Worm (Caenorhabditis elegans) whole organism, L4 larva: ENCODE measurements around the gene W06G6.9.

Experiments used
- F37D6.2 ChIP-seq: sonication (generic microtip); optimal IDR thresholded peaks from 2 replicates; lab custom pipeline; 2016; ENCODE audit warnings: mild to moderate bottlenecking, missing genetic modification characterization, missing compliant biosample characterization
- F44E2.7 ChIP-seq: fragments of 200-800 bp; sonication (Bioruptor generic); IDR thresholded peaks from 2 replicates; pipeline ENCODE4 v2.1.2; 2022; ENCODE audit warnings: missing genetic modification characterization, missing compliant biosample characterization
- R02D3.7 ChIP-seq: fragments of 150-350 bp; sonication (generic microtip); optimal IDR thresholded peaks from 3 replicates; lab custom pipeline; 2014; ENCODE audit warnings: missing biosample characterization, missing genetic modification characterization
- T26A8.4 ChIP-seq: fragments of 200-800 bp; sonication (Bioruptor generic); IDR thresholded peaks from 2 replicates; pipeline ENCODE4 v1.3.6; 2022; ENCODE audit warnings: missing genetic modification characterization, missing compliant biosample characterization
- Y48G9A.11 ChIP-seq: fragments of 200-800 bp; sonication (Bioruptor generic); IDR thresholded peaks from 2 replicates; pipeline ENCODE4 v1.3.6; 2022; ENCODE audit warnings: missing genetic modification reagents, missing genetic modification characterization, missing compliant biosample characterization
- Y5F2A.4 ChIP-seq: fragments of 200-800 bp; sonication (Bioruptor generic); optimal IDR thresholded peaks from 2 replicates; lab custom pipeline; 2018; ENCODE audit warnings: mild to moderate bottlenecking, missing genetic modification characterization, missing compliant biosample characterization
- aha-1 ChIP-seq: fragments of 150-350 bp; peaks from one replicate; lab custom pipeline; 2014; ENCODE audit warnings: missing biosample characterization, missing genetic modification characterization
- arid-1 ChIP-seq: fragments of 200-800 bp; sonication (Bioruptor generic); conservative IDR thresholded peaks from 2 replicates; pipeline ENCODE4 v1.3.6; 2022; ENCODE audit warnings: missing genetic modification reagents, missing genetic modification characterization, missing compliant biosample characterization
- ceh-28 ChIP-seq: fragments of 150-350 bp; optimal IDR thresholded peaks from 2 replicates; lab custom pipeline; 2014; ENCODE audit warnings: missing biosample characterization, missing genetic modification reagents, missing genetic modification characterization
- ceh-62 ChIP-seq: sonication (generic microtip); optimal IDR thresholded peaks from 2 replicates; lab custom pipeline; 2017; ENCODE audit warnings: missing biosample characterization, missing genetic modification characterization
- ceh-82 ChIP-seq: sonication (generic microtip); optimal IDR thresholded peaks from 2 replicates; lab custom pipeline; 2017; ENCODE audit warnings: missing biosample characterization, missing genetic modification characterization
- daf-19 ChIP-seq: fragments of 200-800 bp; sonication (Bioruptor generic); conservative IDR thresholded peaks from 2 replicates; pipeline ENCODE4 v1.3.6; 2022; ENCODE audit warnings: missing genetic modification characterization, missing compliant biosample characterization
- dmd-9 ChIP-seq: fragments of 200-800 bp; sonication (Bioruptor generic); IDR thresholded peaks from 2 replicates; pipeline ENCODE4 v1.3.6; 2022; ENCODE audit warnings: missing genetic modification reagents, missing genetic modification characterization, missing compliant biosample characterization
- duxl-1 ChIP-seq: sonication (generic microtip); optimal IDR thresholded peaks from 2 replicates; lab custom pipeline; 2016; ENCODE audit warnings: mild to moderate bottlenecking, missing genetic modification characterization, moderate library complexity, missing compliant biosample characterization; ENCODE audit not compliant: poor library complexity
- dve-1 ChIP-seq: sonication (generic microtip); optimal IDR thresholded peaks from 2 replicates; lab custom pipeline; 2017; ENCODE audit warnings: antibody characterized with exemption, mild to moderate bottlenecking, missing genetic modification characterization, missing compliant biosample characterization; ENCODE audit not compliant: insufficient read depth
- hif-1 ChIP-seq, 2 experiments: sonication (generic microtip); optimal IDR thresholded peaks; 2 replicates each; lab custom pipeline; 2016 to 2017; ENCODE audit warnings: missing compliant biosample characterization in 2 of 2, missing genetic modification characterization in 2 of 2, missing genetic modification reagents in 2 of 2, missing genotype in 2 of 2, mild to moderate bottlenecking in 1 of 2
- lin-1 ChIP-seq: fragments of 200-800 bp; sonication (Bioruptor generic); IDR thresholded peaks from 2 replicates; pipeline ENCODE4 v1.3.6; 2022; ENCODE audit warnings: missing genetic modification reagents, missing genetic modification characterization, missing compliant biosample characterization
- lin-15B ChIP-seq: fragments of 150-350 bp; sonication (generic microtip); optimal IDR thresholded peaks from 3 replicates; lab custom pipeline; 2014; ENCODE audit warnings: missing biosample characterization, missing genetic modification characterization
- lin-39 ChIP-seq: fragments of 150-350 bp; optimal IDR thresholded peaks from 2 replicates; lab custom pipeline; 2014; ENCODE audit warnings: missing biosample characterization, missing genetic modification reagents, missing genetic modification characterization
- madf-5 ChIP-seq, 2 experiments: fragments of 200-800 bp; sonication (Bioruptor generic); IDR thresholded peaks; 2 replicates each; pipeline ENCODE4 v1.3.6; 2022; ENCODE audit warnings: missing compliant biosample characterization in 2 of 2, missing genetic modification characterization in 2 of 2
- mdt-29 ChIP-seq: fragments of 200-800 bp; sonication (Bioruptor generic); IDR thresholded peaks from 2 replicates; pipeline ENCODE4 v1.3.6; 2022; ENCODE audit warnings: missing genetic modification reagents, missing genetic modification characterization, missing compliant biosample characterization
- mep-1 ChIP-seq: fragments of 150-350 bp; sonication (generic microtip); optimal IDR thresholded peaks from 3 replicates; lab custom pipeline; 2014; ENCODE audit warnings: missing biosample characterization, missing genetic modification characterization
- nhr-41 ChIP-seq: fragments of 200-800 bp; sonication (Bioruptor generic); IDR thresholded peaks from 2 replicates; pipeline ENCODE4 v1.3.6; 2022; ENCODE audit warnings: missing genetic modification reagents, missing genetic modification characterization, missing compliant biosample characterization
- nhr-48 ChIP-seq: sonication (generic microtip); optimal IDR thresholded peaks from 2 replicates; lab custom pipeline; 2016; ENCODE audit warnings: mild to moderate bottlenecking, missing genetic modification characterization, missing compliant biosample characterization
- nhr-76 ChIP-seq: fragments of 150-350 bp; optimal IDR thresholded peaks from 2 replicates; lab custom pipeline; 2014; ENCODE audit warnings: missing biosample characterization, missing genetic modification characterization
- nhr-77 ChIP-seq: fragments of 150-350 bp; optimal IDR thresholded peaks from 2 replicates; lab custom pipeline; 2014; ENCODE audit warnings: missing biosample characterization, missing genetic modification characterization
- php-3 ChIP-seq: fragments of 200-800 bp; sonication (Bioruptor generic); IDR thresholded peaks from 2 replicates; pipeline ENCODE4 v1.3.6; 2022; ENCODE audit warnings: missing genetic modification reagents, missing genetic modification characterization, missing compliant biosample characterization
- set-16 ChIP-seq: fragments of 200-800 bp; sonication (Bioruptor generic); IDR thresholded peaks from 2 replicates; pipeline ENCODE4 v1.3.6; 2022; ENCODE audit warnings: missing genetic modification reagents, missing genetic modification characterization, missing compliant biosample characterization
- spr-1 ChIP-seq: sonication (generic microtip); optimal IDR thresholded peaks from 2 replicates; lab custom pipeline; 2016; ENCODE audit warnings: mild to moderate bottlenecking, missing genetic modification characterization, missing compliant biosample characterization
- spr-3 ChIP-seq: fragments of 200-800 bp; sonication (Bioruptor generic); optimal IDR thresholded peaks from 2 replicates; lab custom pipeline; 2018; ENCODE audit warnings: mild to moderate bottlenecking, missing genetic modification characterization, missing compliant biosample characterization
- tra-1 ChIP-seq: fragments of 200-800 bp; sonication (Bioruptor generic); IDR thresholded peaks from 2 replicates; pipeline ENCODE4 v1.3.6; 2022; ENCODE audit warnings: missing genetic modification reagents, missing genetic modification characterization, missing compliant biosample characterization
- unc-39 ChIP-seq: sonication (generic microtip); optimal IDR thresholded peaks from 2 replicates; lab custom pipeline; 2017; ENCODE audit warnings: missing biosample characterization, missing genetic modification characterization
- unc-62 ChIP-seq, 3 experiments: fragments of 150-350 bp in 1 of 3; sonication (generic microtip); optimal IDR thresholded peaks in 2 of 3; peaks in 1 of 3; 1 replicate in 1 of 3; 2 replicates in 2 of 3; lab custom pipeline; 2014 to 2017; ENCODE audit warnings: missing biosample characterization in 3 of 3, missing genetic modification characterization in 3 of 3, missing genetic modification reagents in 3 of 3, missing genotype in 1 of 3
- zfp-2 ChIP-seq: sonication (generic microtip); optimal IDR thresholded peaks from 2 replicates; lab custom pipeline; 2016; ENCODE audit warnings: mild to moderate bottlenecking, missing genetic modification characterization, missing compliant biosample characterization
- zfp-3 ChIP-seq: fragments of 200-800 bp; sonication (Bioruptor generic); conservative IDR thresholded peaks from 2 replicates; pipeline ENCODE4 v1.3.6; 2022; ENCODE audit warnings: missing genetic modification reagents, missing genetic modification characterization, missing compliant biosample characterization

W06G6.9 gene

DNA sequence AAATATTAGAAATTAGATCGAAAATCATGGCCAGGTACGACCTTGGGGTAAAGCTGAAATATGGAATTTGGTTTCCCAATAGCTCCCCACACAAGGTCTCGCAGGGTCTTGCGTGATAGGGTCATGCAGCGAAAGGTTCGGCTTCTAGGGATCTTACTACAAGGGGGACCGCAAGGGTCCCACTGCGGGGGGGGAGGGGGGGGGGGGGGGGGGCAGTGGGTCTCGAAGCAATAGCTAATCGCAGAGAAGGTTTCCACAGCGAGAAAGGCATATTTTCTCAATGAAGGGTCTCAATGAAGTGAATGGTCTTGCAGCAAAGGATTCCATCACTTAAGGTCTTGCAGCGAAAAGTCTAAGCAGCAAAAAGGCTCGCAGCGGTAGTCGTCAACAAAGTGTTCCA is 46.7 kb upstream of the W06G6.9 start:
- TF ChIP-seq daf-19 (GFP tag; lab: Robert Waterston, UW) (no peak), set-16 (GFP tag; lab: Robert Waterston, UW) (peak; percentile 92)
- TF ChIP-seq, all 104 proteins: peak for 1

DNA sequence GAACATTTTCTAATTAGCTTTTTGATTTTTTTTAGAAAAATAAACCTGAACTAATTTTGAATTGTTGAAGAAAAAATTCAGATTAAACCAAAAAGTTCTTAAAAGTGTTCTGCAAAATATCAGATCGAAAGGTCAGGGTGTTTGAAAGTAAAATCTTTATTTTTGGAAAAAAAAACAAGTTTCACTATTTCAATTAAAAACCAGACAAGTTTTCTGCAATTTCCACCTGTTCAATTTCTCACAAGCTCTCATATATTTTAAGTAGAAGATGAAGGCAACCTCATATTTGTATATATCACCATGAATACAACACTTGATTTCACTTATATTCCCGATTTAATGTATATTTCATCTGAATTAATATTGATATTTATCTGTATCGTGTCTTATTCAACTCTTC is 41.0 kb upstream of the W06G6.9 start, which contains the start of gene srz-102:
srz-102 (plus strand) TSS at position 301 of the 400 bp plus-strand sequence.
- no peak for TF ChIP-seq arid-1 (GFP tag; lab: Robert Waterston, UW)
- TF ChIP-seq nhr-48 (tag; lab: Kevin White, UChicago) = no peak
- TF ChIP-seq ceh-82 = no peak

DNA sequence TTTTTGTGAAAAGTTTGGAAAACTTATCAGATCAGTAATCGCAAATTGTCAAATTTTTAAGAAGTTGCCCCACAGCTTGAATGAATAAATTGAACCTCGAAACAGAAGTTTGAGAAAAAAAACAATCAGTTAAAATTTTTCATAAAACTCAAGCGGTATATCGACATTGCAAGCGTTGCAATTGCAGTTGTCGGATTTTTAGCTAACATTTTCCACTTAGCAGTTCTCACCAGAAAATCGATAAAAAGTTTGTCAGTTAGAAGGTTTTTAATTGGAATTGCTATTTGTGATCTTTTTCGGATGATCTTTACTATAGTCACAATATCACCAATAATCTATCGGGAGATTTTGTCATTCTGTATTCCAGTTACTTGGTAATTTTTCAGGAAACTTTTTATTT is 39.5 kb upstream of the W06G6.9 start, which contains the start of gene srw-43:
srw-43 (plus strand) TSS at position 301 of the 400 bp plus-strand sequence.
- no peak for TF ChIP-seq T26A8.4 (GFP tag; lab: Robert Waterston, UW)
- no peak for TF ChIP-seq lin-39
- no peak for TF ChIP-seq ceh-82
- TF ChIP-seq spr-1 (tag; lab: Kevin White, UChicago) = no peak
- TF ChIP-seq zfp-3 (GFP tag; lab: Robert Waterston, UW) = no peak
- TF ChIP-seq ceh-62 = no peak
- no peak for TF ChIP-seq lin-15B (tag; lab: Kevin White, UChicago)

DNA sequence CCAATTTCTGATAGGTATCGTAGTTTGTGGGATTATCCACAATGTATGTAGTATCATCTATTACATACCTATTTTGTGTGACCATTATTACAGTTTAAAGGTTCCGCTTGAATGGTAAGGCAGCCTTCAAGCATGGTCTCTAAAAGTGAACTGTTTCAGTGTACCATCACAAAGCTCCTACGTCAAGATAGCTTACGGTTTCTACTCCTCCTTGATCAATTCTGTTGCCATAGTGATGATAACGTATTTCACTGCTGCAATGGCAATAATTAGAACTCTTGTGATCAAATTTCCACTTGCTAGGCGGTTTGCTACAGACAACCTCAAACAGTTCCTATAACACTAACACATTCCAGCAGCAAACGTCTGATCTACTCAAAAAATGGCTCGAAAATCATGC is 37.1 kb upstream of the W06G6.9 start:
- TF ChIP-seq aha-1 (peak; percentile 91), dmd-9 (GFP tag; lab: Robert Waterston, UW) (no peak)

DNA sequence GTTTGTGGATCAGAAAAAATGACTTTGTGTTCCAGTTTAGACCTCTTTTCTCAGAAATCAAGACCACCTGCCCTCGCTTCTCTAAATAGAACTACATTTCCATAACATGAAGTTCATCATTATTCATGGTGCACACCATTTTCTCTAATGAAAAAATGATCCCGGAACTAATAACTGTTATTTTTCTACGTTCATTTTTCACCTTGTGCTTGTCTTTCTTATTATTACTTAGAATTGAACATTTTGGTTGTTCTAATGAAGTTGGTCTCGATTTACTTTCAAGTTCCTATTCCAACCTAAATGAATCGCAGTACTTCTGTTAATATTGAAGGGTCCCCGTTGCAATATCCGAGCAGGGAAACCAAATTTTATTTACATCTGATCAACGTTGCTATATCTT is 36.6 kb upstream of the W06G6.9 start, which contains the start of gene srw-36:
srw-36 (plus strand) TSS at position 301 of the 400 bp plus-strand sequence.
- TF ChIP-seq F44E2.7 (GFP tag; lab: Robert Waterston, UW) (no peak), mdt-29 (GFP tag; lab: Robert Waterston, UW) (no peak), hif-1 (tag; optimal IDR thresholded peaks at IDR 0.05; lab: Kevin White, UChicago) (no peak), php-3 (GFP tag; lab: Robert Waterston, UW) (no peak), mep-1 (tag; lab: Kevin White, UChicago) (no peak), spr-3 (GFP tag; lab: Kevin White, UChicago) (no peak), nhr-77 (tag; lab: Kevin White, UChicago) (no peak), dve-1 (tag; lab: Kevin White, UChicago) (no peak), lin-1 (GFP tag; lab: Robert Waterston, UW) (no peak), tra-1 (GFP tag; lab: Robert Waterston, UW) (no peak), ceh-62 (no peak), ceh-28 (tag; lab: Kevin White, UChicago) (no peak), F37D6.2 (no peak), R02D3.7 (no peak), Y48G9A.11 (no peak), nhr-41 (GFP tag; lab: Robert Waterston, UW) (no peak), madf-5 (GFP tag; IDR thresholded peaks at IDR 0.05; lab: Robert Waterston, UW) (no peak), nhr-76 (no peak), duxl-1 (tag; lab: Kevin White, UChicago) (no peak), Y5F2A.4 (GFP tag; lab: Kevin White, UChicago) (no peak)

DNA sequence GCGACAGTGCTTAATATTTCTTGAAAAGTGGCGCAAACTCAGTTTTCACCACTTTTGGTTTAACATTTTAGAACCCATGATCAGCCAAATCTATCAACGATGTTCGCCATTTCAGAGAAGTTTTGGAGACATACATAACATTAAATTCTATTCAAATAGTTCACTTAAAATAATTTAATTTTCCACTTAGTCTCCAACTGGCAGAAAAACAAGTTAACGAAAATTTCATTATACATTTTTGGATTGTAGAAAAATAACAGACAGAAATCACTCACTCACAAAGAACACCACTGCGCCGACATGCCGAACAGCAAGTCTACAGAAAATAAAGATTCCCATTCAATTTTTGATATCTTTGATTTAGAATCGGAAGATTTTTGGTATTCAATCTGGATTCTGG is 33.7 kb upstream of the W06G6.9 start, which contains the start of gene srw-44:
srw-44 (plus strand) TSS at position 301 of the 400 bp plus-strand sequence.
- TF ChIP-seq unc-62 (GFP tag; optimal IDR thresholded peaks at IDR 0.05 in 1 of 2; lab: Kevin White, UChicago) = peak in 1 of 2 experiments; percentile 58
- TF ChIP-seq unc-62 (tag; optimal IDR thresholded peaks at IDR 0.05; lab: Kevin White, UChicago) = no peak
- TF ChIP-seq duxl-1 (tag; lab: Kevin White, UChicago) = no peak
- TF ChIP-seq lin-1 (GFP tag; lab: Robert Waterston, UW) = no peak
- no peak for TF ChIP-seq zfp-2
- TF ChIP-seq unc-39 (tag; lab: Kevin White, UChicago) = no peak
- TF ChIP-seq Y48G9A.11 = no peak
- no peak for TF ChIP-seq mep-1 (tag; lab: Kevin White, UChicago)
